Worm (Caenorhabditis elegans) whole organism, midembryonic: ENCODE results near the gene F36D4.6.

Experiments used
- cog-1 ChIP-seq: sonication (generic microtip); optimal IDR thresholded peaks from 2 replicates; lab custom pipeline; 2016; ENCODE audit warnings: missing genetic modification characterization, missing compliant biosample characterization
- klf-2 ChIP-seq: fragments of 200-800 bp; sonication (Bioruptor generic); conservative IDR thresholded peaks from 2 replicates; pipeline ENCODE4 v1.3.6; 2022; ENCODE audit warnings: missing genetic modification reagents, missing genetic modification characterization, missing compliant biosample characterization
- med-1 ChIP-seq: sonication (generic microtip); optimal IDR thresholded peaks from 2 replicates; lab custom pipeline; 2017; ENCODE audit warnings: missing genetic modification characterization, mild to moderate bottlenecking, missing compliant biosample characterization, antibody characterized with exemption, missing genetic modification reagents; ENCODE audit not compliant: insufficient read depth
- ztf-29 ChIP-seq: fragments of 200-800 bp; sonication (Bioruptor generic); IDR thresholded peaks from 2 replicates; pipeline ENCODE4 v1.3.6; 2022; ENCODE audit warnings: missing genetic modification reagents, missing genetic modification characterization, missing compliant biosample characterization

ce11 chrV:9406890-9407289, 20.1 kb downstream of the F36D4.6 start:
- TF ChIP-seq klf-2 (GFP tag; lab: Robert Waterston, UW) = no peak
- TF ChIP-seq med-1 (GFP tag; lab: Kevin White, UChicago) = no peak
- no peak for TF ChIP-seq cog-1 (tag; lab: Kevin White, UChicago)
- TF ChIP-seq ztf-29 (GFP tag; lab: Robert Waterston, UW) = no peak
